Worm (Caenorhabditis elegans) whole organism, mixed stage, embryonic: ENCODE results near the gene sulp-3.

ENCODE experiments used
- lin-13 ChIP-seq: fragments of 150-350 bp; optimal IDR thresholded peaks from 2 replicates; lab custom pipeline; 2014; ENCODE audit warnings: missing biosample characterization, missing genetic modification characterization
- mab-5 ChIP-seq: fragments of 150-350 bp; optimal IDR thresholded peaks from 2 replicates; lab custom pipeline; 2014; ENCODE audit warnings: missing biosample characterization, missing genetic modification characterization
- nhr-237 ChIP-seq: fragments of 150-350 bp; optimal IDR thresholded peaks from 2 replicates; lab custom pipeline; 2014; ENCODE audit warnings: missing biosample characterization, missing genetic modification characterization
- pha-4 ChIP-seq: fragments of 150-350 bp; optimal IDR thresholded peaks from 2 replicates; lab custom pipeline; 2018; ENCODE audit warnings: missing biosample characterization, missing genetic modification reagents, missing genetic modification characterization
- snpc-4 ChIP-seq: fragments of 150-350 bp; optimal IDR thresholded peaks from 2 replicates; lab custom pipeline; 2014; ENCODE audit warnings: missing biosample characterization, missing genetic modification characterization

- no peak for TF ChIP-seq nhr-237 (tag; lab: Kevin White, UChicago)
- TF ChIP-seq lin-13 (tag; lab: Kevin White, UChicago): no peak
- TF ChIP-seq snpc-4 (tag; lab: Kevin White, UChicago): no peak
- TF ChIP-seq mab-5 (tag; lab: Kevin White, UChicago): no peak
- TF ChIP-seq pha-4 (tag; lab: Kevin White, UChicago): no peak
Measured at ce11 chrX:8367553-8367952, 40.6 kb downstream of the sulp-3 start, which contains the start of gene F40B5.2.
